Fruit fly (Drosophila melanogaster): ENCODE measurements around the gene CG15177.

Gene CG15177

dm6 chr3R:6665117-6665654, 36.1 kb upstream of the CG15177 start:
- peak; percentile 42 for TF ChIP-seq Ets65A (GFP tag)
- TF ChIP-seq zen (tag; optimal IDR thresholded peaks at IDR 0.05), result no peak
- TF ChIP-seq BtbVII (GFP tag; optimal IDR thresholded peaks at IDR 0.05), result no peak
- no peak for TF ChIP-seq lov (optimal IDR thresholded peaks at IDR 0.05)
- 0 out of 3 replicates have a peak, but pooled peaks have one; percentile 65 for TF ChIP-seq lov (GFP tag; IDR thresholded peaks at IDR 0.05)
- TF ChIP-seq D19A (tag; optimal IDR thresholded peaks at IDR 0.05), result no peak
- TF ChIP-seq CG5953 (GFP tag; IDR thresholded peaks at IDR 0.05), result 0 out of 2 replicates have a peak, but pooled peaks have one; percentile 34
- TF ChIP-seq CG18262 (tag; optimal IDR thresholded peaks at IDR 0.05), result peak; percentile 55
- peak; percentile 39 for TF ChIP-seq CG4707 (GFP tag; optimal IDR thresholded peaks at IDR 0.05)
- TF ChIP-seq Hey (tag; optimal IDR thresholded peaks at IDR 0.05), result peak; percentile 9
- TF ChIP-seq CG6791 (GFP tag; IDR thresholded peaks at IDR 0.05; ENCODE audit: partially characterized antibody), result no peak
- peak; percentile 69 for TF ChIP-seq ara (GFP tag; IDR thresholded peaks at IDR 0.05)
- TF ChIP-seq zfh1 (GFP tag; IDR thresholded peaks at IDR 0.05), result peak; percentile 66
- TF ChIP-seq CG2875 (GFP tag; optimal IDR thresholded peaks at IDR 0.05), result peak; percentile 81
- TF ChIP-seq Med (GFP tag), result peak; percentile 17
- peak; percentile 57 for TF ChIP-seq oc (tag; optimal IDR thresholded peaks at IDR 0.05)
- 0 out of 2 replicates have a peak, but pooled peaks have one; percentile 6 for TF ChIP-seq cas (GFP tag; IDR thresholded peaks at IDR 0.05)
- peak; percentile 22 for TF ChIP-seq Asciz (GFP tag; optimal IDR thresholded peaks at IDR 0.05)
- peak; percentile 96 for TF ChIP-seq crol (GFP tag; IDR thresholded peaks at IDR 0.05)
- TF ChIP-seq ci (GFP tag; IDR thresholded peaks at IDR 0.05), result peak; percentile 81
- no peak for TF ChIP-seq CG8765 (GFP tag; IDR thresholded peaks at IDR 0.05)
- peak; percentile 62 for TF ChIP-seq CG2202 (tag; optimal IDR thresholded peaks at IDR 0.05)
- peak; percentile 55 for TF ChIP-seq Nf-YA (GFP tag; IDR thresholded peaks at IDR 0.05)
- peak; percentile 61 for TF ChIP-seq fd64A (GFP tag; optimal IDR thresholded peaks at IDR 0.05)
- no peak for TF ChIP-seq Oli (tag; optimal IDR thresholded peaks at IDR 0.05)
- peak; percentile 90 for TF ChIP-seq CG5180 (GFP tag; optimal IDR thresholded peaks at IDR 0.05)
- TF ChIP-seq CG10431 (GFP tag; optimal IDR thresholded peaks at IDR 0.05), result peak; percentile 26
- no peak for TF ChIP-seq psq (GFP tag; optimal IDR thresholded peaks at IDR 0.05)
- no peak for TF ChIP-seq sna (GFP tag; IDR thresholded peaks at IDR 0.05; ENCODE audit: partially characterized antibody)
- TF ChIP-seq sim (GFP tag; IDR thresholded peaks at IDR 0.05), result peak; percentile 42; the same call in 1 of the 2 replicates
- TF ChIP-seq gsb-n (tag; optimal IDR thresholded peaks at IDR 0.05), result peak; percentile 43
- peak; percentile 8; the same call in 1 of the 2 replicates for TF ChIP-seq CG10959 (GFP tag; IDR thresholded peaks at IDR 0.05)
- peak; percentile 54; the same call in 1 of the 2 replicates for TF ChIP-seq chm (GFP tag; IDR thresholded peaks at IDR 0.05)
- no peak for TF ChIP-seq Sox100B (GFP tag; optimal IDR thresholded peaks at IDR 0.05)
- no peak for TF ChIP-seq z (GFP tag; IDR thresholded peaks at IDR 0.05)
- peak; percentile 79 for TF ChIP-seq CG33557 (GFP tag; optimal IDR thresholded peaks at IDR 0.05)
- peak; percentile 42 for TF ChIP-seq bcd (GFP tag; optimal IDR thresholded peaks at IDR 0.05)
- peak; percentile 6 for TF ChIP-seq CG4328 (GFP tag; optimal IDR thresholded peaks at IDR 0.05)
- no peak for TF ChIP-seq Max (GFP tag; optimal IDR thresholded peaks at IDR 0.05)
- TF ChIP-seq CG10274 (GFP tag; optimal IDR thresholded peaks at IDR 0.05), result no peak
- TF ChIP-seq Awh (GFP tag; IDR thresholded peaks at IDR 0.05), result peak; percentile 27; the same call in 1 of the 2 replicates
- peak; percentile 62 for TF ChIP-seq CG9727 (GFP tag; optimal IDR thresholded peaks at IDR 0.05)
- peak; percentile 12 for TF ChIP-seq CG17359 (tag; optimal IDR thresholded peaks at IDR 0.05)
- TF ChIP-seq CG15696 (tag; optimal IDR thresholded peaks at IDR 0.05), result peak; percentile 71
- TF ChIP-seq Mrtf (GFP tag; IDR thresholded peaks at IDR 0.05), result no peak
- TF ChIP-seq Xrp1 (GFP tag; IDR thresholded peaks at IDR 0.05), result peak; percentile 71
- TF ChIP-seq CG2199 (GFP tag; IDR thresholded peaks at IDR 0.05), result 0 out of 3 replicates have a peak, but pooled peaks have one; percentile 51
- peak; percentile 27 for TF ChIP-seq CG18619 (GFP tag; optimal IDR thresholded peaks at IDR 0.05)
- 0 out of 2 replicates have a peak, but pooled peaks have one; percentile 22 for TF ChIP-seq ranshi (GFP tag; IDR thresholded peaks at IDR 0.05)
- peak; percentile 3 for TF ChIP-seq Jarid2 (GFP tag; optimal IDR thresholded peaks at IDR 0.05)
